Fruit fly (Drosophila melanogaster) whole organism: ENCODE results near the gene Dhrs4.

Experiments
- pan ChIP-seq: fragments of >200 bp; optimal IDR thresholded peaks from 2 replicates; lab custom pipeline; 2017
- usp ChIP-seq: fragments of >200 bp; optimal IDR thresholded peaks from 2 replicates; lab custom pipeline; 2017; ENCODE audit warnings: missing biosample characterization, missing genetic modification characterization, mixed read lengths

DNA sequence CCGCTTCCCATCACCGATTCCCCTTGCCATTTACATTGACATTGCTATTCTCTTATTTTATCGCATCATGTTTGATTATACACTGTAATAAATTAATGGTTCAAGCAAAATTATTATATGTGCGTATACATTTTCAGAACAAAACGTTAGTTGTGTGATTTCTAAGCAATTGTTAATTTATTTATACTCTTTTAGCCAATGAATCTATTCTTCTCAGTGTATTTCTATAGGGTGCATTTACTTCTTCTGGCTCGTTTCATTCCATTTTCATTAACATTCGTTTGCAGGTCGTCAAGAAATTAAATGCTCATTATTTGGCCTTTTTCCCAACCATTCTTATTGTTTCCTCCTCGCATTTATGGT is 46.1 kb upstream of the Dhrs4 start:
- TF ChIP-seq usp (no peak), pan (lab: Kevin White, UChicago) (no peak)
